Worm (Caenorhabditis elegans) whole organism, late embryonic: Measurements from ENCODE around the gene wht-8.

ENCODE experiments used
- T23F11.4 ChIP-seq: fragments of 200-800 bp; sonication (Bioruptor generic); optimal IDR thresholded peaks from 2 replicates; lab custom pipeline; 2018; ENCODE audit warnings: mild to moderate bottlenecking, missing genetic modification characterization, missing compliant biosample characterization
- ahr-1 ChIP-seq: sonication (generic microtip); optimal IDR thresholded peaks from 2 replicates; lab custom pipeline; 2016; ENCODE audit warnings: missing genetic modification characterization, missing compliant biosample characterization
- ama-1 ChIP-seq: fragments of 150-350 bp; optimal IDR thresholded peaks from 2 replicates; lab custom pipeline; 2014
- che-1 ChIP-seq: sonication (generic microtip); optimal IDR thresholded peaks from 2 replicates; lab custom pipeline; 2016; ENCODE audit warnings: mild to moderate bottlenecking, missing genetic modification characterization, missing compliant biosample characterization
- dve-1 ChIP-seq: sonication (generic microtip); optimal IDR thresholded peaks from 2 replicates; lab custom pipeline; 2017; ENCODE audit warnings: antibody characterized with exemption, mild to moderate bottlenecking, missing genetic modification characterization, missing compliant biosample characterization
- fkh-6 ChIP-seq: sonication (generic microtip); optimal IDR thresholded peaks from 2 replicates; lab custom pipeline; 2016; ENCODE audit warnings: missing genetic modification characterization, missing compliant biosample characterization
- hlh-30 ChIP-seq: sonication (generic microtip); optimal IDR thresholded peaks from 2 replicates; lab custom pipeline; 2017; ENCODE audit warnings: antibody characterized with exemption, missing genetic modification characterization, missing compliant biosample characterization; ENCODE audit not compliant: insufficient read depth
- lin-11 ChIP-seq: fragments of 200-800 bp; sonication (Bioruptor generic); optimal IDR thresholded peaks from 2 replicates; lab custom pipeline; 2018; ENCODE audit warnings: mild to moderate bottlenecking, missing genetic modification characterization, missing compliant biosample characterization
- nhr-11 ChIP-seq: fragments of 150-350 bp; optimal IDR thresholded peaks from 2 replicates; lab custom pipeline; 2014; ENCODE audit warnings: missing biosample characterization, missing genetic modification characterization
- pha-2 ChIP-seq: sonication (generic microtip); optimal IDR thresholded peaks from 2 replicates; lab custom pipeline; 2017; ENCODE audit warnings: mild to moderate bottlenecking, missing genetic modification characterization, missing compliant biosample characterization
- pha-4 ChIP-seq: fragments of 150-350 bp; optimal IDR thresholded peaks from 2 replicates; lab custom pipeline; 2018; ENCODE audit warnings: missing biosample characterization, missing genetic modification reagents, missing genetic modification characterization
- rnt-1 ChIP-seq: sonication (generic microtip); optimal IDR thresholded peaks from 2 replicates; lab custom pipeline; 2016; ENCODE audit warnings: missing genetic modification characterization, missing compliant biosample characterization
- sox-4 ChIP-seq: sonication (generic microtip); optimal IDR thresholded peaks from 2 replicates; lab custom pipeline; 2017; ENCODE audit warnings: mild to moderate bottlenecking, missing genetic modification characterization, inconsistent platforms, missing compliant biosample characterization
- tbx-2 ChIP-seq: sonication (generic microtip); optimal IDR thresholded peaks from 2 replicates; lab custom pipeline; 2016; ENCODE audit warnings: missing genetic modification characterization, missing compliant biosample characterization

ce11 chrIII:11269206-11269605, 50.6 kb downstream of the wht-8 start:
- TF ChIP-seq lin-11 (no peak), rnt-1 (tag; lab: Kevin White, UChicago) (no peak), pha-4 (tag; lab: Kevin White, UChicago) (no peak), ama-1 (lab: Kevin White, UChicago) (no peak), dve-1 (tag; lab: Kevin White, UChicago) (no peak), tbx-2 (tag; lab: Kevin White, UChicago) (no peak), T23F11.4 (GFP tag; lab: Kevin White, UChicago) (no peak), hlh-30 (tag; lab: Kevin White, UChicago) (no peak), che-1 (no peak), pha-2 (tag; lab: Kevin White, UChicago) (no peak), fkh-6 (tag; lab: Kevin White, UChicago) (no peak), ahr-1 (tag; lab: Kevin White, UChicago) (no peak), sox-4 (tag; lab: Kevin White, UChicago) (no peak), nhr-11 (tag; lab: Kevin White, UChicago) (no peak)
